Worm (Caenorhabditis elegans): ENCODE data around the gene nfki-1.

The nfki-1 gene

ce11 chrX:15374668-15375208, 19.7 kb downstream of the nfki-1 start:
- no peak for TF ChIP-seq M03D4.4 (tag; optimal IDR thresholded peaks at IDR 0.05)
- no peak for TF ChIP-seq mab-5 (tag; optimal IDR thresholded peaks at IDR 0.05)
- TF ChIP-seq elt-1 (tag; optimal IDR thresholded peaks at IDR 0.05; ENCODE audit: borderline replicate concordance, insufficient read depth), result peak; percentile 85
- no peak for TF ChIP-seq unc-120 (tag; optimal IDR thresholded peaks at IDR 0.05; ENCODE audit: poor library complexity, severe bottlenecking)
- no peak for TF ChIP-seq bed-3 (GFP tag; optimal IDR thresholded peaks at IDR 0.05)
- no peak for TF ChIP-seq nhr-28 (tag; optimal IDR thresholded peaks at IDR 0.05)
- TF ChIP-seq nhr-12 (tag; optimal IDR thresholded peaks at IDR 0.05), result no peak

- TF ChIP-seq snpc-4 (tag; optimal IDR thresholded peaks at IDR 0.05) (no peak), nhr-76 (tag; optimal IDR thresholded peaks at IDR 0.05) (no peak), nhr-237 (tag; optimal IDR thresholded peaks at IDR 0.05) (no peak), elt-1 (tag; optimal IDR thresholded peaks at IDR 0.05; ENCODE audit: borderline replicate concordance, insufficient read depth) (no peak), flh-1 (GFP tag; optimal IDR thresholded peaks at IDR 0.05) (no peak), ceh-83 (GFP tag; optimal IDR thresholded peaks at IDR 0.05) (no peak), blmp-1 (tag; optimal IDR thresholded peaks at IDR 0.05) (no peak), M03D4.4 (tag; optimal IDR thresholded peaks at IDR 0.05) (no peak), ztf-11 (tag; optimal IDR thresholded peaks at IDR 0.05) (no peak), lin-13 (tag; optimal IDR thresholded peaks at IDR 0.05) (no peak), unc-62 (GFP tag; optimal IDR thresholded peaks at IDR 0.05) (no peak), drap-1 (GFP tag; optimal IDR thresholded peaks at IDR 0.05) (no peak), elt-3 (tag; optimal IDR thresholded peaks at IDR 0.05) (no peak), nhr-28 (tag; optimal IDR thresholded peaks at IDR 0.05) (no peak), unc-120 (tag; optimal IDR thresholded peaks at IDR 0.05; ENCODE audit: poor library complexity, severe bottlenecking) (no peak), mab-5 (tag; optimal IDR thresholded peaks at IDR 0.05) (no peak), bed-3 (GFP tag; optimal IDR thresholded peaks at IDR 0.05) (no peak), pha-4 (tag; optimal IDR thresholded peaks at IDR 0.05) (no peak), ham-2 (GFP tag; optimal IDR thresholded peaks at IDR 0.05) (no peak), ces-1 (GFP tag; optimal IDR thresholded peaks at IDR 0.05) (no peak)
Measured at ce11 chrX:15375299-15375698, 20.3 kb downstream of the nfki-1 start.

- TF ChIP-seq elt-3 (tag; optimal IDR thresholded peaks at IDR 0.05) (no peak), ceh-43 (GFP tag; optimal IDR thresholded peaks at IDR 0.05) (no peak), nhr-2 (tag; optimal IDR thresholded peaks at IDR 0.05) (no peak), pha-4 (tag; optimal IDR thresholded peaks at IDR 0.05) (peak; percentile 63), nhr-12 (tag; optimal IDR thresholded peaks at IDR 0.05) (no peak)
Measured at ce11 chrX:15376580-15376979, 21.5 kb downstream of the nfki-1 start.

ce11 chrX:15377724-15378123, 22.7 kb downstream of the nfki-1 start, which contains the start of gene svh-5:
TSS of gene svh-5 (minus strand) at chrX:15377824.
- TF ChIP-seq unc-62 (GFP tag; optimal IDR thresholded peaks at IDR 0.05) (no peak), nhr-237 (tag; optimal IDR thresholded peaks at IDR 0.05) (no peak)

- TF ChIP-seq elt-3 (tag; optimal IDR thresholded peaks at IDR 0.05), result no peak
- no peak for TF ChIP-seq pha-4 (tag; optimal IDR thresholded peaks at IDR 0.05)
- no peak for TF ChIP-seq sptf-1 (tag; optimal IDR thresholded peaks at IDR 0.05)
- TF ChIP-seq ztf-11 (tag; optimal IDR thresholded peaks at IDR 0.05), result no peak
- TF ChIP-seq sem-2 (GFP tag; optimal IDR thresholded peaks at IDR 0.05), result no peak
- TF ChIP-seq ceh-39 (tag; optimal IDR thresholded peaks at IDR 0.05), result no peak
- no peak for TF ChIP-seq elt-1 (tag; optimal IDR thresholded peaks at IDR 0.05; ENCODE audit: borderline replicate concordance, insufficient read depth)
- no peak for TF ChIP-seq ham-2 (GFP tag; optimal IDR thresholded peaks at IDR 0.05)
- TF ChIP-seq snpc-4 (tag; optimal IDR thresholded peaks at IDR 0.05), result no peak
- TF ChIP-seq lin-13 (tag; optimal IDR thresholded peaks at IDR 0.05), result no peak
Measured at ce11 chrX:15379882-15380281, 24.8 kb downstream of the nfki-1 start.

- TF ChIP-seq sptf-1 (tag; optimal IDR thresholded peaks at IDR 0.05) (no peak), lin-13 (tag; optimal IDR thresholded peaks at IDR 0.05) (no peak), nhr-28 (tag; optimal IDR thresholded peaks at IDR 0.05) (no peak), lsy-2 (tag; optimal IDR thresholded peaks at IDR 0.05) (no peak), hlh-1 (tag; optimal IDR thresholded peaks at IDR 0.05) (no peak), sem-2 (GFP tag; optimal IDR thresholded peaks at IDR 0.05) (no peak), tbx-8 (GFP tag; optimal IDR thresholded peaks at IDR 0.05) (no peak), mab-5 (tag; optimal IDR thresholded peaks at IDR 0.05) (no peak), nhr-76 (tag; optimal IDR thresholded peaks at IDR 0.05) (no peak), nhr-237 (tag; optimal IDR thresholded peaks at IDR 0.05) (no peak), blmp-1 (tag; optimal IDR thresholded peaks at IDR 0.05) (no peak), flh-1 (GFP tag; optimal IDR thresholded peaks at IDR 0.05) (no peak), unc-62 (GFP tag; optimal IDR thresholded peaks at IDR 0.05) (no peak), elt-3 (tag; optimal IDR thresholded peaks at IDR 0.05) (no peak), drap-1 (GFP tag; optimal IDR thresholded peaks at IDR 0.05) (no peak), snpc-4 (tag; optimal IDR thresholded peaks at IDR 0.05) (no peak), nhr-2 (tag; optimal IDR thresholded peaks at IDR 0.05) (no peak), bed-3 (GFP tag; optimal IDR thresholded peaks at IDR 0.05) (no peak)
Measured at ce11 chrX:15380437-15380836, 25.4 kb downstream of the nfki-1 start.

All from whole organism, mixed stage, embryonic.